Worm (Caenorhabditis elegans) whole organism, L2 larva: ENCODE results near the gene Y67A10A.2.
"Not testable (repeated sequence)": the region's sequence is repeated elsewhere in the genome, so short reads cannot be mapped to it uniquely, and the experiment has no call there.

Experiments
- C34F6.9 ChIP-seq: fragments of 150-350 bp; optimal IDR thresholded peaks from 2 replicates; lab custom pipeline; 2014; ENCODE audit warnings: missing biosample characterization, missing genetic modification characterization
- F13H6.1 ChIP-seq: sonication (generic microtip); optimal IDR thresholded peaks from 2 replicates; lab custom pipeline; 2016; ENCODE audit warnings: missing genetic modification characterization, missing compliant biosample characterization
- R02D3.7 ChIP-seq: fragments of 150-350 bp; optimal IDR thresholded peaks from 2 replicates; lab custom pipeline; 2014; ENCODE audit warnings: missing biosample characterization, missing genetic modification characterization
- Y55F3AM.14 ChIP-seq: fragments of 200-800 bp; sonication (Bioruptor generic); optimal IDR thresholded peaks from 2 replicates; lab custom pipeline; 2018; ENCODE audit warnings: mild to moderate bottlenecking, missing genetic modification characterization, missing compliant biosample characterization
- ZK546.5 ChIP-seq: sonication (generic microtip); optimal IDR thresholded peaks from 2 replicates; lab custom pipeline; 2017; ENCODE audit warnings: missing biosample characterization, missing genetic modification characterization
- alr-1 ChIP-seq: fragments of 150-350 bp; optimal IDR thresholded peaks from 2 replicates; lab custom pipeline; 2014; ENCODE audit warnings: missing biosample characterization, missing genetic modification characterization
- ama-1 ChIP-seq: fragments of 150-350 bp; optimal IDR thresholded peaks from 2 replicates; lab custom pipeline; 2018; ENCODE audit warnings: inconsistent platforms
- blmp-1 ChIP-seq: sonication (generic microtip); optimal IDR thresholded peaks from 2 replicates; lab custom pipeline; 2017; ENCODE audit warnings: missing genetic modification characterization, mild to moderate bottlenecking, missing compliant biosample characterization, antibody characterized with exemption, moderate library complexity; ENCODE audit not compliant: insufficient read depth
- ceh-16 ChIP-seq: fragments of 150-350 bp; optimal IDR thresholded peaks from 2 replicates; lab custom pipeline; 2014; ENCODE audit warnings: missing biosample characterization, missing genetic modification characterization
- ceh-82 ChIP-seq: fragments of 150-350 bp; optimal IDR thresholded peaks from 2 replicates; lab custom pipeline; 2014; ENCODE audit warnings: missing biosample characterization, missing genetic modification characterization
- crh-2 ChIP-seq: sonication (generic microtip); optimal IDR thresholded peaks from 2 replicates; lab custom pipeline; 2017; ENCODE audit warnings: missing biosample characterization, missing genetic modification characterization
- dmd-4 ChIP-seq: sonication (generic microtip); optimal IDR thresholded peaks from 2 replicates; lab custom pipeline; 2017; ENCODE audit warnings: missing biosample characterization, missing genetic modification characterization
- egl-27 ChIP-seq: sonication (generic microtip); optimal IDR thresholded peaks from 3 replicates; lab custom pipeline; 2017; ENCODE audit warnings: missing biosample characterization, missing genetic modification reagents, missing genetic modification characterization
- elt-1 ChIP-seq: fragments of 150-350 bp; optimal IDR thresholded peaks from 2 replicates; lab custom pipeline; 2014; ENCODE audit warnings: missing biosample characterization, missing genetic modification characterization
- fos-1 ChIP-seq: fragments of 150-350 bp; optimal IDR thresholded peaks from 2 replicates; lab custom pipeline; 2014; ENCODE audit warnings: missing biosample characterization, missing genetic modification characterization
- gmeb-1 ChIP-seq: fragments of 150-350 bp; optimal IDR thresholded peaks from 2 replicates; lab custom pipeline; 2014; ENCODE audit warnings: missing biosample characterization, missing genetic modification characterization
- lin-11 ChIP-seq: fragments of 150-350 bp; sonication (generic microtip); optimal IDR thresholded peaks from 2 replicates; lab custom pipeline; 2014; ENCODE audit warnings: missing biosample characterization, missing genetic modification characterization, inconsistent platforms, mixed read lengths
- lin-13 ChIP-seq: fragments of 150-350 bp; optimal IDR thresholded peaks from 2 replicates; lab custom pipeline; 2014; ENCODE audit warnings: missing biosample characterization, missing genetic modification reagents, missing genetic modification characterization
- lin-39 ChIP-seq: fragments of 150-350 bp; optimal IDR thresholded peaks from 2 replicates; lab custom pipeline; 2014; ENCODE audit warnings: missing biosample characterization, missing genetic modification reagents, missing genetic modification characterization
- lsy-2 ChIP-seq, 2 experiments: fragments of 150-350 bp in 1 of 2; sonication (generic microtip) in 1 of 2; optimal IDR thresholded peaks; 2 replicates each; lab custom pipeline; 2014 to 2017; ENCODE audit warnings: missing biosample characterization in 2 of 2, missing genetic modification characterization in 2 of 2
- mab-5 ChIP-seq: fragments of 150-350 bp; optimal IDR thresholded peaks from 2 replicates; lab custom pipeline; 2014; ENCODE audit warnings: missing biosample characterization, missing genetic modification characterization
- mdl-1 ChIP-seq, 2 experiments: fragments of 150-350 bp in 1 of 2; sonication (generic microtip) in 1 of 2; optimal IDR thresholded peaks; 2 replicates each; lab custom pipeline; 2017; ENCODE audit warnings: missing biosample characterization in 2 of 2, missing genetic modification characterization in 2 of 2
- nhr-11 ChIP-seq: fragments of 150-350 bp; optimal IDR thresholded peaks from 2 replicates; lab custom pipeline; 2014; ENCODE audit warnings: missing biosample characterization, missing genetic modification characterization
- nhr-129 ChIP-seq: fragments of 150-350 bp; optimal IDR thresholded peaks from 2 replicates; lab custom pipeline; 2014; ENCODE audit warnings: missing biosample characterization, missing genetic modification characterization
- nhr-21 ChIP-seq: fragments of 150-350 bp; optimal IDR thresholded peaks from 2 replicates; lab custom pipeline; 2014; ENCODE audit warnings: missing biosample characterization, missing genetic modification characterization
- nhr-23 ChIP-seq: fragments of 150-350 bp; optimal IDR thresholded peaks from 2 replicates; lab custom pipeline; 2014; ENCODE audit warnings: missing biosample characterization, missing genetic modification reagents, missing genetic modification characterization
- nhr-237 ChIP-seq: fragments of 150-350 bp; optimal IDR thresholded peaks from 2 replicates; lab custom pipeline; 2014; ENCODE audit warnings: missing biosample characterization, missing genetic modification characterization
- nhr-25 ChIP-seq: fragments of 150-350 bp; sonication (generic microtip); optimal IDR thresholded peaks from 3 replicates; lab custom pipeline; 2014; ENCODE audit warnings: missing biosample characterization, missing genetic modification characterization
- nhr-6 ChIP-seq: fragments of 150-350 bp; optimal IDR thresholded peaks from 2 replicates; lab custom pipeline; 2014; ENCODE audit warnings: missing biosample characterization, missing genetic modification characterization
- nhr-77 ChIP-seq: fragments of 150-350 bp; optimal IDR thresholded peaks from 2 replicates; lab custom pipeline; 2014; ENCODE audit warnings: missing biosample characterization, missing genetic modification characterization
- sem-4 ChIP-seq: fragments of 150-350 bp; optimal IDR thresholded peaks from 2 replicates; lab custom pipeline; 2014; ENCODE audit warnings: missing biosample characterization, missing genetic modification reagents, missing genetic modification characterization
- skn-1 ChIP-seq: sonication (generic microtip); optimal IDR thresholded peaks from 2 replicates; lab custom pipeline; 2017; ENCODE audit warnings: missing biosample characterization, missing genetic modification characterization
- sma-3 ChIP-seq: sonication (generic microtip); optimal IDR thresholded peaks from 2 replicates; lab custom pipeline; 2016; ENCODE audit warnings: missing genetic modification reagents, missing genetic modification characterization, missing compliant biosample characterization
- sma-9 ChIP-seq, 2 experiments: fragments of 150-350 bp in 1 of 2; sonication (generic microtip) in 1 of 2; optimal IDR thresholded peaks; 2 replicates each; lab custom pipeline; 2014 to 2016; ENCODE audit warnings: missing genetic modification characterization in 2 of 2, mild to moderate bottlenecking in 1 of 2, missing biosample characterization in 1 of 2, missing compliant biosample characterization in 1 of 2, missing genetic modification reagents in 1 of 2, moderate library complexity in 1 of 2
- snpc-4 ChIP-seq: fragments of 150-350 bp; optimal IDR thresholded peaks from 2 replicates; lab custom pipeline; 2014; ENCODE audit warnings: missing biosample characterization, missing genetic modification characterization
- unc-55 ChIP-seq: fragments of 150-350 bp; sonication (generic microtip); optimal IDR thresholded peaks from 3 replicates; lab custom pipeline; 2014; ENCODE audit warnings: missing biosample characterization, missing genetic modification reagents, missing genetic modification characterization
- unc-62 ChIP-seq: fragments of 150-350 bp; optimal IDR thresholded peaks from 2 replicates; lab custom pipeline; 2014; ENCODE audit warnings: missing biosample characterization, missing genetic modification reagents, missing genetic modification characterization
- zag-1 ChIP-seq: fragments of 150-350 bp; optimal IDR thresholded peaks from 2 replicates; lab custom pipeline; 2014; ENCODE audit warnings: missing biosample characterization, missing genetic modification characterization
- ztf-1 ChIP-seq: fragments of 200-800 bp; sonication (Bioruptor generic); conservative IDR thresholded peaks from 2 replicates; pipeline ENCODE4 v1.3.6; 2022; ENCODE audit warnings: missing genetic modification characterization, missing compliant biosample characterization
- ztf-11 ChIP-seq: sonication (generic microtip); optimal IDR thresholded peaks from 2 replicates; lab custom pipeline; 2017; ENCODE audit warnings: missing biosample characterization, missing genetic modification characterization
- ztf-4 ChIP-seq: fragments of 150-350 bp; optimal IDR thresholded peaks from 2 replicates; lab custom pipeline; 2014; ENCODE audit warnings: missing biosample characterization, missing genetic modification characterization

Gene Y67A10A.2

DNA sequence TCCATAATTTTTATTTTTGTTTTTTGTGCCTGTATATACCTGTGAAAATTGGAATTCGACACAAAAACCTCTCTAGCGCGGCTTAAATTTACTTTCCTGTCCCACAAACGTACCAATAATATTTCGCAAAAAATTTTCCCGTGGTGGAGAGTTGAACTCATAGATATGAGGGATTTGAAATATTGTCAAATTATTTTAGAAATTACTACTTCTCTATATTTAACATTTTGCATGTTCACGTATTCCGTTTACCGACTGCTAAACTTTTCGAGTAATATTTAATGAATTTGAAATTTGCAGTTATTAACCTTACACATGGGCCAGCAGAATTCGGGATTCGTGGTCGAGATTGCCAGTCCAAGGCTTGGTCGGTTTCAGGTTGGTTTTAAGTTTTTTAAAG, 36.0 kb downstream of the Y67A10A.2 start, which contains the start of gene Y67A10A.7:
Gene Y67A10A.7 (plus strand): TSS at position 301 of the 400 bp plus-strand sequence.
- not testable (repeated sequence) for TF ChIP-seq ceh-16; ztf-1 (GFP tag; lab: Robert Waterston, UW); sma-3 (GFP tag; lab: Kevin White, UChicago)
- TF ChIP-seq, all 48 proteins: peak for 0; not testable (repeated sequence) for 48

DNA sequence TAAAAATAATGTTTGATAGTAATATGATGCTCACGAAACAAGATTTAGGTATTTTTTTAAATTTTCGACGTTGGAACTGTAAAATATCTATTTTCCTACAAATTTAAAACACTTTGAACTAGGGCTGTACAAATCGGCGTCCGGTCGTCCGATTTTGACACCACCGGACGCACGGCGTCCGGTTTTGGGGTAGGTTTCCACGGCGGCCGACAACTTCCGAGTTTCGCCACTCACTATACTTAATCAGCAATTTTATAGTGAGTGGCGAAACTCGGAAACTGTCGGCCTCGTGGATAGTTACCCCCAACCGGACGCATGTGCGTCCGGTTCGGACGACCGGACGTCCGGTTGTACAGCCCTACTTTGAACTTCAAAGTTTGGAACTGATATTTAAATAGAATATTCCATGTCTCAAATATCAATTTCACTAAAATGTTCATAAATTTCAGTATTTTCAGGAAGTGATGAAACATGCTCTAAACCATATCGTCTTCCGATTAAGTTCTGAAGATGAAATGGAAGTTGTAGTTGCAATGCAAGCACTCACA, 39.5 kb downstream of the Y67A10A.2 start:
- TF ChIP-seq elt-1 (tag; lab: Kevin White, UChicago) (no peak), gmeb-1 (tag; lab: Kevin White, UChicago) (no peak), blmp-1 (tag; lab: Kevin White, UChicago) (no peak), nhr-23 (tag; lab: Kevin White, UChicago) (no peak), nhr-25 (tag; lab: Kevin White, UChicago) (no peak), ztf-1 (GFP tag; lab: Robert Waterston, UW) (no peak), unc-55 (GFP tag; lab: Kevin White, UChicago) (no peak), fos-1 (tag; lab: Kevin White, UChicago) (no peak), snpc-4 (tag; lab: Kevin White, UChicago) (no peak), sem-4 (tag; lab: Kevin White, UChicago) (no peak), mab-5 (tag; lab: Kevin White, UChicago) (no peak), ama-1 (lab: Kevin White, UChicago) (no peak), nhr-6 (tag; lab: Kevin White, UChicago) (no peak), nhr-77 (tag; lab: Kevin White, UChicago) (no peak), unc-62 (GFP tag; lab: Kevin White, UChicago) (no peak), nhr-237 (no peak), ZK546.5 (tag; lab: Kevin White, UChicago) (no peak)

DNA sequence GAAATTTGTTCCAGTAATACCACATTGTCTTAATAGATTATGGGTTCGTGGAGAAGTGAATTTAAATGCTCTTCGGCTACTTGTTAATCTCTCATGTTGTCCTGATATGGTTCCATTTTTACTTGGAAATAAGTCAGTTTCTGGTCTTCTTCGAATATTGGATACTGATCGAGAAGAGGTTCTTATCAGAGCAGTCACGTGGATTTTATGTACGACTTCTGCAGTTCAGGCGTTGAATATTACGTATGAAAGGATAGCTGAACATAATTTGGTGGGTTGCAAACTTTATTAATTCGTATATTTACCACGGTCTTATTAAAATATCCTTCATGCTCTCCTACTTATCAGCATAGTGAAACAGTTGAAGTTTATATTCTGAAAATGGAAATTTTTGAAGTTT, 40.0 kb downstream of the Y67A10A.2 start:
- TF ChIP-seq fos-1 (tag; lab: Kevin White, UChicago): no peak
- TF ChIP-seq lsy-2 (tag; optimal IDR thresholded peaks at IDR 0.05; lab: Kevin White, UChicago): no peak
- TF ChIP-seq ceh-82: no peak
- no peak for TF ChIP-seq gmeb-1 (tag; lab: Kevin White, UChicago)
- no peak for TF ChIP-seq ztf-1 (GFP tag; lab: Robert Waterston, UW)
- no peak for TF ChIP-seq nhr-129
- TF ChIP-seq sem-4 (tag; lab: Kevin White, UChicago): no peak
- TF ChIP-seq zag-1 (tag; lab: Kevin White, UChicago): no peak
- TF ChIP-seq dmd-4 (tag; lab: Kevin White, UChicago): no peak
- no peak for TF ChIP-seq unc-55 (GFP tag; lab: Kevin White, UChicago)
- TF ChIP-seq lin-13 (GFP tag; lab: Kevin White, UChicago): no peak
- TF ChIP-seq ztf-11 (tag; lab: Kevin White, UChicago): no peak
- no peak for TF ChIP-seq mab-5 (tag; lab: Kevin White, UChicago)
- TF ChIP-seq, all 48 proteins: peak for 0

DNA sequence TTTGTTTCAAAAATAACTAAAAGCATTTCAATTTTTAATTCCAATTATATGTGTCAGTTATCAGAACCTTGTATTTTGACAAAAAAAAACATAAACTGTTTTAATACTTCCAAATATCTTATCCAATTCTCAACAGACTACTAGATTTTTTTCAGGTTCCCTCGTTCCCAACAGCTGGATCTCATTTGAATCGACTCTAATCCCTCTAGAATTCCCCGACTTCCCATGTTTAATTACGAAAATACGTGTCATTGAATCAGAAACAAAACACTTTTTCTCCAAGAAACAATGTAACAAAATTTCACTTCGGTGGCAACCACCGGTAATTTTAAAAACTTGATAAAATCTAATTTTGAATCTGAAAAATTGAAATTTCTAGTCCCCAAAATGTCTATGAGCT, 41.3 kb downstream of the Y67A10A.2 start:
- TF ChIP-seq skn-1 (tag; lab: Kevin White, UChicago): no peak
- TF ChIP-seq ama-1 (lab: Kevin White, UChicago): no peak
- no peak for TF ChIP-seq ztf-4 (tag; lab: Kevin White, UChicago)
- TF ChIP-seq R02D3.7 (tag; lab: Kevin White, UChicago): no peak
- TF ChIP-seq F13H6.1 (tag; lab: Kevin White, UChicago): no peak
- TF ChIP-seq nhr-129: no peak
- TF ChIP-seq nhr-11 (tag; lab: Kevin White, UChicago): no peak
- no peak for TF ChIP-seq nhr-237
- TF ChIP-seq gmeb-1 (tag; lab: Kevin White, UChicago): no peak
- TF ChIP-seq lin-11 (tag; lab: Kevin White, UChicago): no peak
- no peak for TF ChIP-seq nhr-6 (tag; lab: Kevin White, UChicago)
- TF ChIP-seq C34F6.9: no peak
- no peak for TF ChIP-seq nhr-25 (tag; lab: Kevin White, UChicago)
- no peak for TF ChIP-seq ztf-11 (tag; lab: Kevin White, UChicago)

DNA sequence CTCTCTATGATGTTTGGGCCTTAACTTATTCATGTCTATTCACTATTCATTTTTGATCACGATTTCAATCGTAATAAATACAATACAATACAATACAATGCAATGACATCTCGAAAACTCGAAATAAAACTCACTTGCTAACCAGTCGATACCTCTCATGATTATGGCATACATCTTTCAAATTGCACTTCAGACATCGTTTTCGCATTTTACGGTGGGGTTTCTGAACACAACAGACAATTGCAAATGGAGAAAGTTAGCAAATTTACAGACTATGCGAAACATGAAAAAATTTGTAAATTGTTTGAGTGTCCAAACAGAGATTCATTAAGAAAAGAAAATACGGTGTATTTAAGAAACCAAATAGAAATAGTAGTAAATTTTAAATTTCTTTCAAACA, 45.6 kb downstream of the Y67A10A.2 start, which contains the start of gene paqr-3:
Gene paqr-3 (minus strand): TSS at position 210 of the 400 bp plus-strand sequence.
- TF ChIP-seq alr-1 (no peak), crh-2 (tag; lab: Kevin White, UChicago) (no peak), R02D3.7 (tag; lab: Kevin White, UChicago) (no peak), mdl-1 (tag; optimal IDR thresholded peaks at IDR 0.05; lab: Kevin White, UChicago) (no peak), lin-39 (tag; lab: Kevin White, UChicago) (no peak), egl-27 (tag; lab: Kevin White, UChicago) (no peak), dmd-4 (tag; lab: Kevin White, UChicago) (no peak), gmeb-1 (tag; lab: Kevin White, UChicago) (no peak), nhr-77 (tag; lab: Kevin White, UChicago) (no peak), ceh-82 (no peak), nhr-11 (tag; lab: Kevin White, UChicago) (no peak), Y55F3AM.14 (GFP tag; lab: Kevin White, UChicago) (no peak), nhr-21 (tag; lab: Kevin White, UChicago) (no peak), sma-9 (GFP tag; optimal IDR thresholded peaks at IDR 0.05; lab: Kevin White, UChicago) (no peak), sma-9 (tag; optimal IDR thresholded peaks at IDR 0.05; lab: Kevin White, UChicago) (no peak), C34F6.9 (no peak), ZK546.5 (tag; lab: Kevin White, UChicago) (no peak)
